Fruit fly (Drosophila melanogaster): Measurements from ENCODE around the gene Crag.

Gene Crag

DNA sequence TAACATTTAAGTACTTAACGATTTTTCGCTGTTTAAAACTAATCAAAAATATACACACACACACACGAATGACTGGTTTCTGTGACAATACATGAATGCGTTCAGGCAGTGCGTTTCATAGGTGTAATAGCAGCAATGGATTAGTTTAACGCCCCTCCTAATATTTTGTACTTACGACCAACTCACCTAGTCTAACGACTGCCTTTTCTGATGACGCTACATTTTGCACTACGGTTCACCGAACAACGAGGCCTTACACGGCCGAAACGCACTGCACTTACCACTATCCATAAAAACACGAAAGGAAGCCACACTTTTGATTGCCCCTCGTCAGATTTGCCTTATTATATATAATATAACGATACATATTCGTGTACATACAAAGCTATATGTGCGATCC, 9.3 kb downstream of the Crag start (continued):
- TF ChIP-seq CG15073 (GFP tag; optimal IDR thresholded peaks at IDR 0.05) = no peak
- peak; percentile 39 for TF ChIP-seq az2 (GFP tag; optimal IDR thresholded peaks at IDR 0.05)
- peak; percentile 50; the same call in 1 of the 2 replicates for TF ChIP-seq CG32532 (GFP tag; IDR thresholded peaks at IDR 0.05)
- TF ChIP-seq CG1603 (tag; optimal IDR thresholded peaks at IDR 0.05) = no peak
- peak; percentile 11 for TF ChIP-seq lbe (GFP tag; optimal IDR thresholded peaks at IDR 0.05)
- no peak for TF ChIP-seq fd64A (GFP tag; optimal IDR thresholded peaks at IDR 0.05)
- TF ChIP-seq CG17829 (tag; optimal IDR thresholded peaks at IDR 0.05) = peak; percentile 33
- TF ChIP-seq Awh (GFP tag; IDR thresholded peaks at IDR 0.05) = 0 out of 2 replicates have a peak, but pooled peaks have one; percentile 30
- TF ChIP-seq D19A (tag; optimal IDR thresholded peaks at IDR 0.05) = no peak
- peak; percentile 43 for TF ChIP-seq Ssrp (tag; optimal IDR thresholded peaks at IDR 0.05)
- peak; percentile 20 for TF ChIP-seq CG12391 (tag; optimal IDR thresholded peaks at IDR 0.05)
- peak; percentile 11 for TF ChIP-seq CG8944 (GFP tag; optimal IDR thresholded peaks at IDR 0.05)
- TF ChIP-seq CG9727 (GFP tag; optimal IDR thresholded peaks at IDR 0.05) = peak; percentile 22
- TF ChIP-seq ewg (GFP tag; optimal IDR thresholded peaks at IDR 0.05) = peak; percentile 19
- 0 out of 2 replicates have a peak, but pooled peaks have one; percentile 10 for TF ChIP-seq E2f1 (GFP tag; IDR thresholded peaks at IDR 0.05)
- TF ChIP-seq Gug (GFP tag; IDR thresholded peaks at IDR 0.05) = peak; percentile 58; the same call in 3 of the 4 replicates
- TF ChIP-seq repo (GFP tag; optimal IDR thresholded peaks at IDR 0.05) = no peak
- TF ChIP-seq peb (GFP tag; IDR thresholded peaks at IDR 0.05) = 0 out of 2 replicates have a peak, but pooled peaks have one; percentile 18
- TF ChIP-seq CG11093 (GFP tag; IDR thresholded peaks at IDR 0.05) = 0 out of 3 replicates have a peak, but pooled peaks have one; percentile 21
- peak; percentile 43 for TF ChIP-seq ind (GFP tag; optimal IDR thresholded peaks at IDR 0.05)
- TF ChIP-seq otp (GFP tag; IDR thresholded peaks at IDR 0.05) = 0 out of 3 replicates have a peak, but pooled peaks have one; percentile 44
- peak; percentile 36; the same call in 1 of the 2 replicates for TF ChIP-seq Rx (GFP tag; IDR thresholded peaks at IDR 0.05)
- TF ChIP-seq pros (GFP tag; optimal IDR thresholded peaks at IDR 0.05) = no peak
- TF ChIP-seq CG10274 (GFP tag; optimal IDR thresholded peaks at IDR 0.05) = no peak
- 0 out of 2 replicates have a peak, but pooled peaks have one; percentile 11 for TF ChIP-seq CG4730 (GFP tag; IDR thresholded peaks at IDR 0.05)
- TF ChIP-seq ems (GFP tag; optimal IDR thresholded peaks at IDR 0.05) = peak; percentile 23
- TF ChIP-seq wdn (GFP tag; IDR thresholded peaks at IDR 0.05) = 0 out of 2 replicates have a peak, but pooled peaks have one; percentile 11
- TF ChIP-seq CG15011 (GFP tag; optimal IDR thresholded peaks at IDR 0.05) = no peak
- TF ChIP-seq CG16815 (GFP tag; optimal IDR thresholded peaks at IDR 0.05) = peak; percentile 17
- no peak for TF ChIP-seq HLHmδ (GFP tag; optimal IDR thresholded peaks at IDR 0.05)
- no peak for TF ChIP-seq CG12299 (tag; optimal IDR thresholded peaks at IDR 0.05)
- TF ChIP-seq CG34422 (GFP tag; IDR thresholded peaks at IDR 0.05) = 0 out of 3 replicates have a peak, but pooled peaks have one; percentile 34
- peak; percentile 8 for TF ChIP-seq Camta (GFP tag; optimal IDR thresholded peaks at IDR 0.05)
- TF ChIP-seq CG10654 (GFP tag; optimal IDR thresholded peaks at IDR 0.05) = peak; percentile 19
- TF ChIP-seq Ptx1 (GFP tag; IDR thresholded peaks at IDR 0.05) = peak; percentile 62
- peak; percentile 34; the same call in 1 of the 2 replicates for TF ChIP-seq ap (GFP tag; IDR thresholded peaks at IDR 0.05)
- 0 out of 2 replicates have a peak, but pooled peaks have one; percentile 28 for TF ChIP-seq CG11247 (GFP tag; IDR thresholded peaks at IDR 0.05)
- TF ChIP-seq CG4820 (GFP tag; optimal IDR thresholded peaks at IDR 0.05) = peak; percentile 8
- TF ChIP-seq HHEX (GFP tag; optimal IDR thresholded peaks at IDR 0.05) = peak; percentile 40
- peak; percentile 44 for TF ChIP-seq CG10959 (GFP tag; IDR thresholded peaks at IDR 0.05)
- TF ChIP-seq CG10366 (GFP tag; IDR thresholded peaks at IDR 0.05) = peak; percentile 20; the same call in 1 of the 2 replicates
- TF ChIP-seq zen (tag; optimal IDR thresholded peaks at IDR 0.05) = peak; percentile 36
- TF ChIP-seq CG13123 (GFP tag; optimal IDR thresholded peaks at IDR 0.05) = no peak
- TF ChIP-seq CG8765 (GFP tag; IDR thresholded peaks at IDR 0.05) = peak; percentile 14; the same call in 1 of the 2 replicates
- TF ChIP-seq E2f2 (GFP tag; IDR thresholded peaks at IDR 0.05) = peak; percentile 15; the same call in 1 of the 2 replicates
- peak; percentile 68 for TF ChIP-seq Drgx (GFP tag; IDR thresholded peaks at IDR 0.05)
- no peak for TF ChIP-seq fd3F (GFP tag; optimal IDR thresholded peaks at IDR 0.05)
- TF ChIP-seq chif (GFP tag; optimal IDR thresholded peaks at IDR 0.05) = peak; percentile 26 to 51
- peak; percentile 10 for TF ChIP-seq mam (GFP tag; optimal IDR thresholded peaks at IDR 0.05)
- TF ChIP-seq Med (GFP tag) = peak; percentile 89
- TF ChIP-seq Oli (tag; optimal IDR thresholded peaks at IDR 0.05) = peak; percentile 47

Measured in whole organism, embryonic.